Fruit fly (Drosophila melanogaster): ENCODE data around the gene CG32719.

The CG32719 gene

DNA sequence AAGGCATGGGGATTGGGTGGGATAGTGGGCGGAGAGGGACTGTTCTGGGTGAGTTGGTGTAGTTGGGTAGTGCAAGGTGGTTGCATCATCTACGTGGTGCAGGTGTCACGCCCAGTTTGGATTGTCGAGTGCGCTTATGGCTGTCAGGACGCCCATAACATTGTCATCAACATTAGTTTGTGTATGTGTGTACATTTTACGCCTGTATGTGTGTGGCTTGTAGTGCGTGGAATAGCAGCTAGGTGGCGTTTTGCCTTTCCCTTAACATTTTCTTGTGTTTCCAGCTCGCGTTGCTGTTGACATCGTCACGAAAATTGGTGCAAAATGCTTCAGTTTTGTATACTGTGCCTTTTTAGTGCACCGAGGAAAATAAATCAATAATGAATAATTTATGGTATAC lies 81.5 kb downstream of the CG32719 start:
- TF ChIP-seq ttk (optimal IDR thresholded peaks at IDR 0.05) (no peak), h (optimal IDR thresholded peaks at IDR 0.05) (no peak), Sin3A (optimal IDR thresholded peaks at IDR 0.05) (no peak), insv (optimal IDR thresholded peaks at IDR 0.05) (no peak)

DNA sequence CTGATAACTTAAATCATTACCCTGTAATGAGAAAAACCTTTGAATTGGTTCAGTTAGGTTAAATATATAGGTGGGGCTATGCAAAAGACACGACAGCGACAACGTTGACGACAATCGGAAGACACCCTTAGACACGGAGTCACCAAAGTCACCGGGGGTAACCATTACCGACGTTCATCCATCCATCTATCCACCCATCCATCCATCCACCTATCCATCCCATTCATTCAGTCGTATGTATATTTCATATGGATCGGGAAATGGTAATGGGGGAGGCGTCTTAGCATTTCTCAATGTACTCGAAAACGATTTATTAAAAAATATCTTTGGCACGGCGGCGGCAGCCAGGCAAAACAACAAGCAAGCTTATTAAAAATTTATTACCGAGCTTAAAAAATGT lies 85.7 kb downstream of the CG32719 start:
- TF ChIP-seq h (optimal IDR thresholded peaks at IDR 0.05) (no peak), ttk (optimal IDR thresholded peaks at IDR 0.05) (no peak), insv (optimal IDR thresholded peaks at IDR 0.05) (no peak), psq (optimal IDR thresholded peaks at IDR 0.05) (no peak), Myc (optimal IDR thresholded peaks at IDR 0.05) (no peak)
